Worm (Caenorhabditis elegans) whole organism, L1 larva: ENCODE results near the gene C27H5.2.

Experiments
- C16A3.4 ChIP-seq: fragments of 150-350 bp; optimal IDR thresholded peaks from 2 replicates; lab custom pipeline; 2014; ENCODE audit warnings: missing biosample characterization, missing genetic modification characterization
- C34B4.2 ChIP-seq: sonication (generic microtip); optimal IDR thresholded peaks from 2 replicates; lab custom pipeline; 2017; ENCODE audit warnings: mild to moderate bottlenecking, missing genetic modification characterization, missing compliant biosample characterization
- F16B12.6 ChIP-seq: fragments of 150-350 bp; optimal IDR thresholded peaks from 2 replicates; lab custom pipeline; 2014; ENCODE audit warnings: missing biosample characterization, missing genetic modification characterization
- alr-1 ChIP-seq: fragments of 200-800 bp; sonication (Bioruptor generic); optimal IDR thresholded peaks from 2 replicates; lab custom pipeline; 2018; ENCODE audit warnings: borderline replicate concordance, mild to moderate bottlenecking, missing genetic modification characterization, missing compliant biosample characterization
- ama-1 ChIP-seq: fragments of 150-350 bp; optimal IDR thresholded peaks from 2 replicates; lab custom pipeline; 2014
- ceh-63 ChIP-seq: fragments of 200-800 bp; sonication (Bioruptor generic); optimal IDR thresholded peaks from 2 replicates; lab custom pipeline; 2018; ENCODE audit warnings: mild to moderate bottlenecking, missing genetic modification characterization, missing compliant biosample characterization
- ceh-8 ChIP-seq: fragments of 200-800 bp; sonication (Bioruptor generic); optimal IDR thresholded peaks from 2 replicates; lab custom pipeline; 2018; ENCODE audit warnings: mild to moderate bottlenecking, missing genetic modification characterization, moderate library complexity, missing compliant biosample characterization
- ceh-82 ChIP-seq, 3 experiments: fragments of 150-350 bp in 1 of 3; sonication (generic microtip) in 2 of 3; optimal IDR thresholded peaks; 2 replicates each; lab custom pipeline; 2014 to 2017; ENCODE audit warnings: missing biosample characterization in 3 of 3, missing genetic modification characterization in 3 of 3
- ceh-88 ChIP-seq: fragments of 200-800 bp; sonication (Bioruptor generic); IDR thresholded peaks from 2 replicates; pipeline ENCODE4 v1.3.6; 2022; ENCODE audit warnings: missing genetic modification characterization, missing compliant biosample characterization
- ceh-90 ChIP-seq: sonication (generic microtip); optimal IDR thresholded peaks from 2 replicates; lab custom pipeline; 2016; ENCODE audit warnings: missing genetic modification characterization, missing compliant biosample characterization
- dpl-1 ChIP-seq, 3 experiments: fragments of 150-350 bp in 2 of 3; sonication (generic microtip) in 1 of 3; optimal IDR thresholded peaks; 2 replicates each; lab custom pipeline; 2014 to 2017; ENCODE audit warnings: missing biosample characterization in 3 of 3, missing genetic modification characterization in 3 of 3, missing genetic modification reagents in 3 of 3
- dsc-1 ChIP-seq: sonication (generic microtip); optimal IDR thresholded peaks from 2 replicates; lab custom pipeline; 2016; ENCODE audit warnings: mild to moderate bottlenecking, missing genetic modification characterization, missing compliant biosample characterization
- egl-13 ChIP-seq: sonication (generic microtip); optimal IDR thresholded peaks from 2 replicates; lab custom pipeline; 2016; ENCODE audit warnings: missing genotype, missing genetic modification reagents, missing genetic modification characterization, missing compliant biosample characterization
- egl-27 ChIP-seq, 2 experiments: fragments of 150-350 bp in 1 of 2; sonication (generic microtip); optimal IDR thresholded peaks; 3 replicates each; lab custom pipeline; 2017 to 2018; ENCODE audit warnings: missing biosample characterization in 2 of 2, missing genetic modification characterization in 2 of 2, missing genetic modification reagents in 2 of 2
- elt-3 ChIP-seq, 6 experiments: fragments of 150-350 bp in 1 of 6; sonication (generic microtip); optimal IDR thresholded peaks; 2 replicates each; lab custom pipeline; 2017 to 2018; ENCODE audit warnings: missing biosample characterization in 6 of 6, missing genetic modification characterization in 6 of 6, inconsistent platforms in 1 of 6
- ets-5 ChIP-seq: fragments of 200-800 bp; sonication (Bioruptor generic); IDR thresholded peaks from 2 replicates; pipeline ENCODE4 v1.3.6; 2022; ENCODE audit warnings: missing genetic modification characterization, missing compliant biosample characterization
- fkh-10 ChIP-seq: sonication (generic microtip); optimal IDR thresholded peaks from 2 replicates; lab custom pipeline; 2017; ENCODE audit warnings: missing biosample characterization, missing genetic modification reagents, missing genetic modification characterization
- fkh-4 ChIP-seq: sonication (generic microtip); optimal IDR thresholded peaks from 2 replicates; lab custom pipeline; 2016; ENCODE audit warnings: missing compliant biosample characterization, missing genetic modification characterization, borderline replicate concordance
- grh-1 ChIP-seq: fragments of 200-800 bp; sonication (Bioruptor generic); IDR thresholded peaks from 2 replicates; pipeline ENCODE4 v1.3.6; 2022; ENCODE audit warnings: missing genetic modification reagents, missing genetic modification characterization, missing compliant biosample characterization
- hlh-17 ChIP-seq: fragments of 200-800 bp; sonication (Bioruptor generic); optimal IDR thresholded peaks from 2 replicates; lab custom pipeline; 2018; ENCODE audit warnings: missing genetic modification characterization, mild to moderate bottlenecking, missing compliant biosample characterization, moderate library complexity, borderline replicate concordance
- hpl-2 ChIP-seq: fragments of 150-350 bp; optimal IDR thresholded peaks from 2 replicates; lab custom pipeline; 2014; ENCODE audit warnings: missing biosample characterization, missing genetic modification reagents, missing genetic modification characterization
- irx-1 ChIP-seq: sonication (generic microtip); optimal IDR thresholded peaks from 2 replicates; lab custom pipeline; 2016; ENCODE audit warnings: missing genetic modification characterization, missing compliant biosample characterization
- isw-1 ChIP-seq: fragments of 200-800 bp; sonication (Bioruptor generic); IDR thresholded peaks from 2 replicates; pipeline ENCODE4 v1.3.6; 2022; ENCODE audit warnings: missing genetic modification characterization, missing compliant biosample characterization
- lin-13 ChIP-seq: fragments of 150-350 bp; optimal IDR thresholded peaks from 2 replicates; lab custom pipeline; 2014; ENCODE audit warnings: missing biosample characterization, missing genetic modification reagents, missing genetic modification characterization
- lin-15B ChIP-seq: fragments of 150-350 bp; sonication (generic microtip); optimal IDR thresholded peaks from 3 replicates; lab custom pipeline; 2014; ENCODE audit warnings: missing biosample characterization, missing genetic modification characterization
- lin-35 ChIP-seq, 2 experiments: fragments of 150-350 bp; optimal IDR thresholded peaks; 2 replicates each; lab custom pipeline; 2014; ENCODE audit warnings: missing biosample characterization in 2 of 2, missing genetic modification characterization in 2 of 2, missing genetic modification reagents in 2 of 2
- lin-39 ChIP-seq: fragments of 150-350 bp; optimal IDR thresholded peaks from 2 replicates; lab custom pipeline; 2014; ENCODE audit warnings: missing biosample characterization, missing genetic modification reagents, missing genetic modification characterization
- lir-3 ChIP-seq: sonication (generic microtip); optimal IDR thresholded peaks from 2 replicates; lab custom pipeline; 2016; ENCODE audit warnings: mild to moderate bottlenecking, missing genetic modification characterization, moderate library complexity, missing compliant biosample characterization; ENCODE audit not compliant: poor library complexity
- mdl-1 ChIP-seq, 2 experiments: fragments of 150-350 bp; optimal IDR thresholded peaks; 2 replicates each; lab custom pipeline; 2014 to 2017; ENCODE audit warnings: missing biosample characterization in 2 of 2, missing genetic modification characterization in 2 of 2, inconsistent platforms in 1 of 2
- mef-2 ChIP-seq: fragments of 150-350 bp; optimal IDR thresholded peaks from 2 replicates; lab custom pipeline; 2014; ENCODE audit warnings: missing biosample characterization, missing genetic modification characterization
- nhr-11 ChIP-seq: fragments of 150-350 bp; optimal IDR thresholded peaks from 2 replicates; lab custom pipeline; 2014; ENCODE audit warnings: missing biosample characterization, missing genetic modification characterization
- nhr-12 ChIP-seq: sonication (generic microtip); optimal IDR thresholded peaks from 2 replicates; lab custom pipeline; 2017; ENCODE audit warnings: missing biosample characterization, missing genetic modification characterization
- nhr-237 ChIP-seq: fragments of 150-350 bp; optimal IDR thresholded peaks from 2 replicates; lab custom pipeline; 2014; ENCODE audit warnings: missing biosample characterization, missing genetic modification characterization
- nhr-28 ChIP-seq: fragments of 150-350 bp; optimal IDR thresholded peaks from 2 replicates; lab custom pipeline; 2014; ENCODE audit warnings: missing biosample characterization, missing genetic modification characterization
- nhr-47 ChIP-seq: sonication (generic microtip); optimal IDR thresholded peaks from 2 replicates; lab custom pipeline; 2016; ENCODE audit warnings: mild to moderate bottlenecking, missing genetic modification characterization, moderate library complexity, missing compliant biosample characterization
- nhr-76 ChIP-seq: sonication (generic microtip); optimal IDR thresholded peaks from 2 replicates; lab custom pipeline; 2017; ENCODE audit warnings: missing biosample characterization, missing genetic modification characterization
- nhr-84 ChIP-seq: sonication (generic microtip); optimal IDR thresholded peaks from 2 replicates; lab custom pipeline; 2017; ENCODE audit warnings: missing biosample characterization, missing genetic modification characterization
- nhr-85 ChIP-seq: sonication (generic microtip); peaks from one replicate; lab custom pipeline; 2016; ENCODE audit warnings: missing genetic modification characterization, inconsistent platforms, missing compliant biosample characterization
- nhr-90 ChIP-seq: sonication (generic microtip); optimal IDR thresholded peaks from 2 replicates; lab custom pipeline; 2016; ENCODE audit warnings: mild to moderate bottlenecking, missing genetic modification characterization, missing compliant biosample characterization; ENCODE audit not compliant: poor library complexity
- rnt-1 ChIP-seq: sonication (generic microtip); optimal IDR thresholded peaks from 2 replicates; lab custom pipeline; 2016; ENCODE audit warnings: mild to moderate bottlenecking, missing genetic modification characterization, moderate library complexity, missing compliant biosample characterization
- snu-23 ChIP-seq: sonication (generic microtip); optimal IDR thresholded peaks from 2 replicates; lab custom pipeline; 2016; ENCODE audit warnings: missing genetic modification characterization, missing compliant biosample characterization
- sptf-1 ChIP-seq: fragments of 150-350 bp; optimal IDR thresholded peaks from 2 replicates; lab custom pipeline; 2014; ENCODE audit warnings: missing biosample characterization, missing genetic modification characterization
- sup-37 ChIP-seq: fragments of 200-800 bp; sonication (Bioruptor generic); optimal IDR thresholded peaks from 2 replicates; lab custom pipeline; 2018; ENCODE audit warnings: mild to moderate bottlenecking, missing genetic modification characterization, missing compliant biosample characterization
- swsn-7 ChIP-seq: sonication (generic microtip); optimal IDR thresholded peaks from 2 replicates; lab custom pipeline; 2016; ENCODE audit warnings: missing genetic modification characterization, missing compliant biosample characterization
- unc-30 ChIP-seq: sonication (generic microtip); optimal IDR thresholded peaks from 2 replicates; lab custom pipeline; 2017; ENCODE audit warnings: missing biosample characterization, missing genetic modification characterization
- unc-62 ChIP-seq: fragments of 150-350 bp; optimal IDR thresholded peaks from 2 replicates; lab custom pipeline; 2014; ENCODE audit warnings: missing biosample characterization, missing genetic modification reagents, missing genetic modification characterization
- unc-98 ChIP-seq: fragments of 200-800 bp; sonication (Bioruptor generic); IDR thresholded peaks from 2 replicates; pipeline ENCODE4 v1.3.6; 2022; ENCODE audit warnings: missing genetic modification characterization, missing compliant biosample characterization
- xbp-1 ChIP-seq: sonication (generic microtip); optimal IDR thresholded peaks from 2 replicates; lab custom pipeline; 2016; ENCODE audit warnings: missing genetic modification characterization, missing compliant biosample characterization
- zag-1 ChIP-seq: fragments of 150-350 bp; optimal IDR thresholded peaks from 2 replicates; lab custom pipeline; 2014; ENCODE audit warnings: missing biosample characterization, missing genetic modification characterization
- zip-4 ChIP-seq: fragments of 200-800 bp; sonication (Bioruptor generic); optimal IDR thresholded peaks from 2 replicates; lab custom pipeline; 2018; ENCODE audit warnings: mild to moderate bottlenecking, missing genetic modification characterization, moderate library complexity, missing compliant biosample characterization
- ztf-4 ChIP-seq: fragments of 150-350 bp; optimal IDR thresholded peaks from 2 replicates; lab custom pipeline; 2014; ENCODE audit warnings: missing biosample characterization, missing genetic modification characterization

Gene C27H5.2

ce11 chrII:7183493-7184272 lies 28.3 kb downstream of the C27H5.2 start, which contains the start of gene pdl-1 (continued):
- TF ChIP-seq nhr-90 (no peak), unc-62 (GFP tag; lab: Kevin White, UChicago) (no peak), dpl-1 (GFP tag; optimal IDR thresholded peaks at IDR 0.05; lab: Kevin White, UChicago) (peak in 2 of 3 experiments; percentile 34 to 43), ceh-88 (0 out of 2 replicates have a peak, but pooled peaks have one; percentile 42), ceh-90 (tag; lab: Kevin White, UChicago) (no peak), ceh-82 (tag; optimal IDR thresholded peaks at IDR 0.05; lab: Kevin White, UChicago) (peak; percentile 35 to 83 (median 68)), sptf-1 (tag; lab: Kevin White, UChicago) (no peak), xbp-1 (tag; lab: Kevin White, UChicago) (peak; percentile 64), sup-37 (GFP tag; lab: Kevin White, UChicago) (no peak), rnt-1 (tag; lab: Kevin White, UChicago) (peak; percentile 79), isw-1 (GFP tag; lab: Robert Waterston, UW) (peak; percentile 43), nhr-237 (no peak), nhr-12 (tag; lab: Kevin White, UChicago) (no peak), alr-1 (tag; lab: Kevin White, UChicago) (no peak), snu-23 (peak; percentile 83), unc-30 (tag; lab: Kevin White, UChicago) (no peak), unc-98 (GFP tag; lab: Robert Waterston, UW) (no peak), grh-1 (GFP tag; lab: Robert Waterston, UW) (peak; percentile 55; the same call in 1 of the 2 replicates), egl-27 (tag; optimal IDR thresholded peaks at IDR 0.05; lab: Kevin White, UChicago) (no peak), nhr-47 (tag; lab: Kevin White, UChicago) (peak; percentile 78), swsn-7 (peak; percentile 62), fkh-4 (tag; lab: Kevin White, UChicago) (no peak), ama-1 (lab: Kevin White, UChicago) (no peak), zip-4 (peak; percentile 17), irx-1 (tag; lab: Kevin White, UChicago) (peak; percentile 17), ets-5 (no peak), lin-15B (tag; lab: Kevin White, UChicago) (no peak), egl-13 (tag; lab: Kevin White, UChicago) (peak; percentile 38), ztf-4 (tag; lab: Kevin White, UChicago) (peak; percentile 75), fkh-10 (GFP tag; lab: Kevin White, UChicago) (peak; percentile 64), ceh-63 (GFP tag; lab: Kevin White, UChicago) (no peak), lir-3 (peak; percentile 87), nhr-11 (tag; lab: Kevin White, UChicago) (no peak), zag-1 (no peak), lin-13 (GFP tag; lab: Kevin White, UChicago) (peak; percentile 27), elt-3 (tag; optimal IDR thresholded peaks at IDR 0.05; lab: Kevin White, UChicago) (peak in 3 of 6 experiments; percentile 24 to 61 (median 58)), hpl-2 (GFP tag; lab: Kevin White, UChicago) (no peak), dsc-1 (tag; lab: Kevin White, UChicago) (peak; percentile 72), mef-2 (no peak), C34B4.2 (tag; lab: Kevin White, UChicago) (no peak), lin-39 (tag; lab: Kevin White, UChicago) (no peak), C16A3.4 (tag; lab: Kevin White, UChicago) (peak; percentile 84), nhr-28 (tag; lab: Kevin White, UChicago) (no peak), nhr-76 (tag; lab: Kevin White, UChicago) (no peak), nhr-84 (tag; lab: Kevin White, UChicago) (no peak), ceh-8 (GFP tag; lab: Kevin White, UChicago) (no peak), lin-35 (GFP tag; optimal IDR thresholded peaks at IDR 0.05; lab: Kevin White, UChicago) (peak; percentile 63 to 77), hlh-17 (no peak), nhr-85 (tag; lab: Kevin White, UChicago) (peak; percentile 68), F16B12.6 (tag; lab: Kevin White, UChicago) (peak; percentile 32), mdl-1 (tag; optimal IDR thresholded peaks at IDR 0.05; lab: Kevin White, UChicago) (peak in 1 of 2 experiments; percentile 79)
